Fruit fly (Drosophila melanogaster): ENCODE measurements around the gene CG43076.

DNA sequence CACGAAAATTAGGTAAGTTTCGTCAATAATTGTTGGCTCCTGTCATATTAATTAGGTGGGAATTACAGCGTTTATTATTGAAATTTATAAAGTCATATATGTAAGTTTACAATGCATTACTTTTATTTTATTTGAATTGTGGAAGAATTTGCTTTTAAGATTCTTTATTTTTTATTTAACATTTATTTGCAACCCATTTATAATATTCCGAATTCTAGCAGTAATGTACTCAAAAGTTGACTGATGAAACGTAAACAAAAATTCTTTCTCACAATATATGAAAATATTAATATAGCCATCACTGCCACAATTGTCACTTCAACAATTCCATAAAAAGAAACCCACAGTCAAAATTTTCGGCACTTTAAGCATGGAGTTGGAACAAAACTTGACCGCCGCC, 13.3 kb downstream of the CG43076 start, which contains the start of gene CG5662:
- TF ChIP-seq EcR (GFP tag; optimal IDR thresholded peaks at IDR 0.05) (no peak), CG34367 (tag; optimal IDR thresholded peaks at IDR 0.05) (no peak), CG12605 (GFP tag; IDR thresholded peaks at IDR 0.05) (no peak), D1 (tag; optimal IDR thresholded peaks at IDR 0.05) (no peak), CG4496 (GFP tag; IDR thresholded peaks at IDR 0.05) (no peak), Pif1A (GFP tag; optimal IDR thresholded peaks at IDR 0.05) (no peak), Snoo (tag; optimal IDR thresholded peaks at IDR 0.05) (no peak), CG32121 (GFP tag; IDR thresholded peaks at IDR 0.05) (no peak), fd96Ca (GFP tag; IDR thresholded peaks at IDR 0.05) (no peak), CG10348 (GFP tag; IDR thresholded peaks at IDR 0.05) (no peak), rn (GFP tag; IDR thresholded peaks at IDR 0.05) (no peak), CG15710 (tag; optimal IDR thresholded peaks at IDR 0.05) (no peak), gl (tag; optimal IDR thresholded peaks at IDR 0.05) (no peak), CG13204 (GFP tag; optimal IDR thresholded peaks at IDR 0.05) (no peak)

All from whole organism, pupa.